Worm (Caenorhabditis elegans) whole organism, L3 larva: ENCODE data around the gene srbc-26.

ENCODE experiments used
- ZK546.5 ChIP-seq: sonication (generic microtip); optimal IDR thresholded peaks from 2 replicates; lab custom pipeline; 2017; ENCODE audit warnings: missing biosample characterization, missing genetic modification characterization
- ama-1 ChIP-seq: fragments of 150-350 bp; optimal IDR thresholded peaks from 2 replicates; lab custom pipeline; 2018
- ceh-28 ChIP-seq: fragments of 150-350 bp; optimal IDR thresholded peaks from 2 replicates; lab custom pipeline; 2014; ENCODE audit warnings: missing biosample characterization, missing genetic modification reagents, missing genetic modification characterization
- ceh-82 ChIP-seq: fragments of 150-350 bp; optimal IDR thresholded peaks from 2 replicates; lab custom pipeline; 2014; ENCODE audit warnings: missing biosample characterization, missing genetic modification characterization
- ceh-9 ChIP-seq: sonication (generic microtip); optimal IDR thresholded peaks from 2 replicates; lab custom pipeline; 2018; ENCODE audit warnings: missing biosample characterization, missing genetic modification characterization
- daf-12 ChIP-seq: fragments of 150-350 bp; optimal IDR thresholded peaks from 2 replicates; lab custom pipeline; 2014; ENCODE audit warnings: missing biosample characterization, missing genetic modification reagents, missing genetic modification characterization
- egl-27 ChIP-seq: sonication (generic microtip); optimal IDR thresholded peaks from 4 replicates; lab custom pipeline; 2017; ENCODE audit warnings: missing biosample characterization, missing genetic modification reagents, missing genetic modification characterization
- egl-5 ChIP-seq: fragments of 150-350 bp; optimal IDR thresholded peaks from 2 replicates; lab custom pipeline; 2017; ENCODE audit warnings: missing biosample characterization, missing genetic modification reagents, missing genetic modification characterization, inconsistent platforms
- elt-1 ChIP-seq: fragments of 150-350 bp; optimal IDR thresholded peaks from 2 replicates; lab custom pipeline; 2014; ENCODE audit warnings: missing biosample characterization, missing genetic modification characterization
- elt-2 ChIP-seq: sonication (generic microtip); optimal IDR thresholded peaks from 2 replicates; lab custom pipeline; 2016; ENCODE audit warnings: missing genetic modification reagents, mild to moderate bottlenecking, missing genetic modification characterization, missing compliant biosample characterization
- fkh-2 ChIP-seq: fragments of 150-350 bp; optimal IDR thresholded peaks from 2 replicates; lab custom pipeline; 2014; ENCODE audit warnings: missing biosample characterization, missing genetic modification reagents, missing genetic modification characterization
- hmg-11 ChIP-seq: sonication (generic microtip); optimal IDR thresholded peaks from 2 replicates; lab custom pipeline; 2016; ENCODE audit warnings: missing genetic modification characterization, missing compliant biosample characterization
- jun-1 ChIP-seq: fragments of 150-350 bp; optimal IDR thresholded peaks from 2 replicates; lab custom pipeline; 2014; ENCODE audit warnings: missing biosample characterization, missing genetic modification reagents, missing genetic modification characterization
- lin-15B ChIP-seq: fragments of 150-350 bp; optimal IDR thresholded peaks from 2 replicates; lab custom pipeline; 2014; ENCODE audit warnings: missing biosample characterization, missing genetic modification characterization
- lin-39 ChIP-seq: fragments of 150-350 bp; optimal IDR thresholded peaks from 2 replicates; lab custom pipeline; 2018; ENCODE audit warnings: missing biosample characterization, missing genetic modification reagents, missing genetic modification characterization
- lsy-12 ChIP-seq: sonication (generic microtip); optimal IDR thresholded peaks from 2 replicates; lab custom pipeline; 2016; ENCODE audit warnings: mild to moderate bottlenecking, missing genetic modification characterization, missing compliant biosample characterization
- mdl-1 ChIP-seq: fragments of 150-350 bp; optimal IDR thresholded peaks from 2 replicates; lab custom pipeline; 2014; ENCODE audit warnings: missing biosample characterization, missing genetic modification characterization
- mml-1 ChIP-seq: fragments of 150-350 bp; sonication (generic microtip); optimal IDR thresholded peaks from 3 replicates; lab custom pipeline; 2014; ENCODE audit warnings: missing biosample characterization, missing genetic modification characterization
- nhr-11 ChIP-seq: fragments of 150-350 bp; optimal IDR thresholded peaks from 2 replicates; lab custom pipeline; 2014; ENCODE audit warnings: missing biosample characterization, missing genetic modification characterization
- nhr-12 ChIP-seq: fragments of 150-350 bp; optimal IDR thresholded peaks from 2 replicates; lab custom pipeline; 2014; ENCODE audit warnings: missing biosample characterization, missing genetic modification characterization
- nhr-237 ChIP-seq: fragments of 150-350 bp; optimal IDR thresholded peaks from 2 replicates; lab custom pipeline; 2014; ENCODE audit warnings: missing biosample characterization, missing genetic modification characterization
- nhr-25 ChIP-seq: sonication (generic microtip); optimal IDR thresholded peaks from 2 replicates; lab custom pipeline; 2017; ENCODE audit warnings: missing biosample characterization, missing genetic modification characterization
- nhr-43 ChIP-seq: sonication (generic microtip); optimal IDR thresholded peaks from 2 replicates; lab custom pipeline; 2016; ENCODE audit warnings: mild to moderate bottlenecking, missing genetic modification characterization, missing compliant biosample characterization; ENCODE audit not compliant: poor library complexity, severe bottlenecking
- nhr-67 ChIP-seq: fragments of 150-350 bp; optimal IDR thresholded peaks from 2 replicates; lab custom pipeline; 2014; ENCODE audit warnings: missing biosample characterization, missing genetic modification characterization
- nhr-76 ChIP-seq: fragments of 150-350 bp; sonication (generic microtip); optimal IDR thresholded peaks from 5 replicates; lab custom pipeline; 2014; ENCODE audit warnings: missing biosample characterization, missing genetic modification characterization
- nhr-77 ChIP-seq: fragments of 150-350 bp; optimal IDR thresholded peaks from 2 replicates; lab custom pipeline; 2014; ENCODE audit warnings: missing biosample characterization, missing genetic modification characterization
- pha-4 ChIP-seq: fragments of 150-350 bp; optimal IDR thresholded peaks from 2 replicates; lab custom pipeline; 2014; ENCODE audit warnings: missing biosample characterization, missing genetic modification reagents, missing genetic modification characterization
- pqm-1 ChIP-seq: fragments of 150-350 bp; optimal IDR thresholded peaks from 2 replicates; lab custom pipeline; 2017; ENCODE audit warnings: missing biosample characterization, missing genetic modification characterization, inconsistent platforms
- sea-2 ChIP-seq: fragments of 150-350 bp; sonication (generic microtip); optimal IDR thresholded peaks from 4 replicates; lab custom pipeline; 2014; ENCODE audit warnings: missing biosample characterization, missing genetic modification reagents, missing genetic modification characterization
- skn-1 ChIP-seq: fragments of 150-350 bp; optimal IDR thresholded peaks from 2 replicates; lab custom pipeline; 2014; ENCODE audit warnings: missing biosample characterization, missing genetic modification characterization
- snpc-4 ChIP-seq: fragments of 150-350 bp; optimal IDR thresholded peaks from 2 replicates; lab custom pipeline; 2014; ENCODE audit warnings: missing biosample characterization, missing genetic modification characterization
- unc-39 ChIP-seq: sonication (generic microtip); optimal IDR thresholded peaks from 4 replicates; lab custom pipeline; 2017; ENCODE audit warnings: missing biosample characterization, missing genetic modification characterization
- zag-1 ChIP-seq: fragments of 150-350 bp; optimal IDR thresholded peaks from 2 replicates; lab custom pipeline; 2014; ENCODE audit warnings: missing biosample characterization, missing genetic modification characterization
- ztf-11 ChIP-seq: fragments of 150-350 bp; optimal IDR thresholded peaks from 2 replicates; lab custom pipeline; 2014; ENCODE audit warnings: missing biosample characterization, missing genetic modification characterization

srbc-26 gene

ce11 chrV:17211989-17212731, 40.5 kb downstream of the srbc-26 start, which contains the start of gene srh-236:
Gene srh-236 (minus strand): TSS chrV:17212039.
- TF ChIP-seq nhr-12 (tag; lab: Kevin White, UChicago) (no peak), mml-1 (no peak), fkh-2 (tag; lab: Kevin White, UChicago) (no peak), zag-1 (tag; lab: Kevin White, UChicago) (no peak), lin-39 (tag; lab: Kevin White, UChicago) (no peak), sea-2 (GFP tag; lab: Kevin White, UChicago) (no peak), nhr-77 (tag; lab: Kevin White, UChicago) (no peak), daf-12 (tag; lab: Kevin White, UChicago) (no peak), skn-1 (no peak), jun-1 (tag; lab: Kevin White, UChicago) (no peak), lsy-12 (tag; lab: Kevin White, UChicago) (no peak), nhr-237 (tag; lab: Kevin White, UChicago) (no peak), lin-15B (no peak)

ce11 chrV:17212743-17213142, 41.1 kb downstream of the srbc-26 start, which contains the start of gene srh-113:
Gene srh-113 (plus strand): TSS chrV:17213043.
- TF ChIP-seq pha-4 (tag; lab: Kevin White, UChicago), result no peak
- no peak for TF ChIP-seq sea-2 (GFP tag; lab: Kevin White, UChicago)
- no peak for TF ChIP-seq zag-1 (tag; lab: Kevin White, UChicago)
- TF ChIP-seq elt-1, result no peak

- TF ChIP-seq pha-4 (tag; lab: Kevin White, UChicago) (no peak), egl-27 (tag; lab: Kevin White, UChicago) (no peak), lin-39 (tag; lab: Kevin White, UChicago) (no peak), egl-5 (no peak), ceh-9 (no peak), nhr-67 (tag; lab: Kevin White, UChicago) (no peak), nhr-237 (tag; lab: Kevin White, UChicago) (no peak), nhr-25 (no peak), unc-39 (tag; lab: Kevin White, UChicago) (no peak), lin-15B (no peak), nhr-76 (no peak), mdl-1 (tag; lab: Kevin White, UChicago) (no peak), nhr-11 (tag; lab: Kevin White, UChicago) (no peak), elt-2 (no peak)
- TF ChIP-seq, all 47 proteins: peak for 0
These were observed 44.0 kb downstream of the srbc-26 start for ce11 chrV:17215602-17216001.

ce11 chrV:17217690-17218089, 46.0 kb downstream of the srbc-26 start, which contains the start of gene srbc-62:
Gene srbc-62 (plus strand): TSS chrV:17217990.
- TF ChIP-seq elt-2 (no peak), mml-1 (no peak), nhr-12 (tag; lab: Kevin White, UChicago) (no peak), skn-1 (no peak), nhr-43 (tag; lab: Kevin White, UChicago) (no peak), egl-5 (no peak), nhr-11 (tag; lab: Kevin White, UChicago) (no peak), ztf-11 (tag; lab: Kevin White, UChicago) (no peak), ama-1 (lab: Kevin White, UChicago) (no peak), ZK546.5 (tag; lab: Kevin White, UChicago) (no peak), ceh-82 (tag; lab: Kevin White, UChicago) (no peak), pqm-1 (tag; lab: Kevin White, UChicago) (no peak), unc-39 (tag; lab: Kevin White, UChicago) (no peak), hmg-11 (tag; lab: Kevin White, UChicago) (no peak), elt-1 (no peak), fkh-2 (tag; lab: Kevin White, UChicago) (no peak)

- no peak for TF ChIP-seq ceh-28
- TF ChIP-seq fkh-2 (tag; lab: Kevin White, UChicago), result no peak
- TF ChIP-seq jun-1 (tag; lab: Kevin White, UChicago), result no peak
- TF ChIP-seq nhr-77 (tag; lab: Kevin White, UChicago), result no peak
- TF ChIP-seq snpc-4 (tag; lab: Kevin White, UChicago), result no peak
- TF ChIP-seq ztf-11 (tag; lab: Kevin White, UChicago), result no peak
- TF ChIP-seq elt-1, result no peak
- TF ChIP-seq unc-39 (tag; lab: Kevin White, UChicago), result no peak
- TF ChIP-seq zag-1 (tag; lab: Kevin White, UChicago), result no peak
These were observed 48.7 kb downstream of the srbc-26 start, which contains the start of gene srh-109 for ce11 chrV:17220345-17220744. Gene srh-109 (minus strand): TSS chrV:17220445.
